Worm (Caenorhabditis elegans) whole organism, L4 larva: ENCODE results near the gene rmif-2.

ENCODE experiments used
- F37D6.2 ChIP-seq: sonication (generic microtip); optimal IDR thresholded peaks from 2 replicates; lab custom pipeline; 2016; ENCODE audit warnings: mild to moderate bottlenecking, missing genetic modification characterization, missing compliant biosample characterization
- R02D3.7 ChIP-seq: fragments of 150-350 bp; sonication (generic microtip); optimal IDR thresholded peaks from 3 replicates; lab custom pipeline; 2014; ENCODE audit warnings: missing biosample characterization, missing genetic modification characterization
- T26A8.4 ChIP-seq: fragments of 200-800 bp; sonication (Bioruptor generic); IDR thresholded peaks from 2 replicates; pipeline ENCODE4 v1.3.6; 2022; ENCODE audit warnings: missing genetic modification characterization, missing compliant biosample characterization
- Y105C5A.15 ChIP-seq: fragments of 200-800 bp; sonication (Bioruptor generic); IDR thresholded peaks from 2 replicates; pipeline ENCODE4 v1.3.6; 2022; ENCODE audit warnings: missing genetic modification characterization, missing compliant biosample characterization
- ZK546.5 ChIP-seq, 2 experiments: sonication (generic microtip); optimal IDR thresholded peaks; 2 replicates each; lab custom pipeline; 2017; ENCODE audit warnings: missing biosample characterization in 2 of 2, missing genetic modification characterization in 2 of 2
- aha-1 ChIP-seq: fragments of 150-350 bp; peaks from one replicate; lab custom pipeline; 2014; ENCODE audit warnings: missing biosample characterization, missing genetic modification characterization
- aly-2 ChIP-seq: sonication (generic microtip); optimal IDR thresholded peaks from 2 replicates; lab custom pipeline; 2018; ENCODE audit warnings: missing biosample characterization, missing genetic modification characterization
- ceh-20 ChIP-seq: fragments of 200-800 bp; sonication (Bioruptor generic); IDR thresholded peaks from 2 replicates; pipeline ENCODE4 v1.3.6; 2022; ENCODE audit warnings: missing genetic modification reagents, missing genetic modification characterization, missing compliant biosample characterization
- ceh-28 ChIP-seq: fragments of 150-350 bp; optimal IDR thresholded peaks from 2 replicates; lab custom pipeline; 2014; ENCODE audit warnings: missing biosample characterization, missing genetic modification reagents, missing genetic modification characterization
- ceh-32 ChIP-seq: sonication (generic microtip); optimal IDR thresholded peaks from 2 replicates; lab custom pipeline; 2016; ENCODE audit warnings: mild to moderate bottlenecking, missing genetic modification characterization, missing compliant biosample characterization; ENCODE audit not compliant: poor library complexity
- ceh-62 ChIP-seq: sonication (generic microtip); optimal IDR thresholded peaks from 2 replicates; lab custom pipeline; 2017; ENCODE audit warnings: missing biosample characterization, missing genetic modification characterization
- ctbp-1 ChIP-seq: fragments of 200-800 bp; sonication (Bioruptor generic); IDR thresholded peaks from 2 replicates; pipeline ENCODE4 v1.3.6; 2022; ENCODE audit warnings: missing genetic modification reagents, missing genetic modification characterization, missing compliant biosample characterization
- daf-16 ChIP-seq, 3 experiments: sonication (generic microtip); optimal IDR thresholded peaks; 2 replicates each; lab custom pipeline; 2016 to 2017; ENCODE audit warnings: missing genetic modification characterization in 3 of 3, missing genetic modification reagents in 3 of 3, mild to moderate bottlenecking in 2 of 3, missing compliant biosample characterization in 2 of 3, missing biosample characterization in 1 of 3, moderate library complexity in 1 of 3
- daf-8 ChIP-seq: fragments of 200-800 bp; sonication (Bioruptor generic); IDR thresholded peaks from 2 replicates; pipeline ENCODE4 v1.3.6; 2022; ENCODE audit warnings: missing genetic modification characterization, missing compliant biosample characterization
- dmd-6 ChIP-seq: fragments of 200-800 bp; sonication (Bioruptor generic); IDR thresholded peaks from 2 replicates; pipeline ENCODE4 v1.3.6; 2022; ENCODE audit warnings: missing genetic modification reagents, missing genetic modification characterization, missing compliant biosample characterization
- dmd-8 ChIP-seq: fragments of 200-800 bp; sonication (Bioruptor generic); IDR thresholded peaks from 2 replicates; pipeline ENCODE4 v1.3.6; 2022; ENCODE audit warnings: missing genetic modification characterization, missing compliant biosample characterization
- duxl-1 ChIP-seq: sonication (generic microtip); optimal IDR thresholded peaks from 2 replicates; lab custom pipeline; 2016; ENCODE audit warnings: mild to moderate bottlenecking, missing genetic modification characterization, moderate library complexity, missing compliant biosample characterization; ENCODE audit not compliant: poor library complexity
- egl-27 ChIP-seq: sonication (generic microtip); optimal IDR thresholded peaks from 3 replicates; lab custom pipeline; 2017; ENCODE audit warnings: missing biosample characterization, missing genetic modification reagents, missing genetic modification characterization
- egl-43 ChIP-seq: fragments of 200-800 bp; sonication (Bioruptor generic); IDR thresholded peaks from 2 replicates; pipeline ENCODE4 v1.3.6; 2022; ENCODE audit warnings: missing genetic modification reagents, missing genetic modification characterization, missing compliant biosample characterization
- fos-1 ChIP-seq: fragments of 150-350 bp; optimal IDR thresholded peaks from 2 replicates; lab custom pipeline; 2014; ENCODE audit warnings: missing biosample characterization, missing genetic modification characterization
- hlh-11 ChIP-seq: fragments of 200-800 bp; sonication (Bioruptor generic); optimal IDR thresholded peaks from 2 replicates; lab custom pipeline; 2018; ENCODE audit warnings: mild to moderate bottlenecking, missing genetic modification characterization, missing compliant biosample characterization
- hlh-30 ChIP-seq: sonication (generic microtip); optimal IDR thresholded peaks from 2 replicates; lab custom pipeline; 2017; ENCODE audit warnings: antibody characterized with exemption, mild to moderate bottlenecking, missing genetic modification characterization, missing compliant biosample characterization; ENCODE audit not compliant: insufficient read depth
- lim-7 ChIP-seq: fragments of 200-800 bp; sonication (Bioruptor generic); IDR thresholded peaks from 2 replicates; pipeline ENCODE4 v1.3.6; 2022; ENCODE audit warnings: missing genetic modification characterization, missing compliant biosample characterization
- lin-15B ChIP-seq: fragments of 150-350 bp; sonication (generic microtip); optimal IDR thresholded peaks from 3 replicates; lab custom pipeline; 2014; ENCODE audit warnings: missing biosample characterization, missing genetic modification characterization
- lir-3 ChIP-seq: sonication (generic microtip); optimal IDR thresholded peaks from 2 replicates; lab custom pipeline; 2016; ENCODE audit warnings: mild to moderate bottlenecking, missing genetic modification characterization, missing compliant biosample characterization
- lsy-2 ChIP-seq, 2 experiments: fragments of 150-350 bp in 1 of 2; sonication (generic microtip) in 1 of 2; optimal IDR thresholded peaks; 2 replicates each; lab custom pipeline; 2014 to 2017; ENCODE audit warnings: missing biosample characterization in 2 of 2, missing genetic modification characterization in 2 of 2
- mdt-29 ChIP-seq: fragments of 200-800 bp; sonication (Bioruptor generic); IDR thresholded peaks from 2 replicates; pipeline ENCODE4 v1.3.6; 2022; ENCODE audit warnings: missing genetic modification reagents, missing genetic modification characterization, missing compliant biosample characterization
- mxl-2 ChIP-seq: fragments of 200-800 bp; sonication (Bioruptor generic); conservative IDR thresholded peaks from 2 replicates; pipeline ENCODE4 v1.3.6; 2022; ENCODE audit warnings: missing genetic modification reagents, missing genetic modification characterization, missing compliant biosample characterization
- mxl-3 ChIP-seq: fragments of 200-800 bp; sonication (Bioruptor generic); optimal IDR thresholded peaks from 2 replicates; lab custom pipeline; 2018; ENCODE audit warnings: mild to moderate bottlenecking, missing genetic modification characterization, missing compliant biosample characterization
- nhr-28 ChIP-seq: fragments of 150-350 bp; optimal IDR thresholded peaks from 2 replicates; lab custom pipeline; 2014; ENCODE audit warnings: missing biosample characterization, missing genetic modification characterization
- nhr-42 ChIP-seq: fragments of 200-800 bp; sonication (Bioruptor generic); IDR thresholded peaks from 2 replicates; pipeline ENCODE4 v1.3.6; 2022; ENCODE audit warnings: missing genetic modification characterization, missing compliant biosample characterization
- nhr-77 ChIP-seq: fragments of 150-350 bp; optimal IDR thresholded peaks from 2 replicates; lab custom pipeline; 2014; ENCODE audit warnings: missing biosample characterization, missing genetic modification characterization
- php-3 ChIP-seq: fragments of 200-800 bp; sonication (Bioruptor generic); IDR thresholded peaks from 2 replicates; pipeline ENCODE4 v1.3.6; 2022; ENCODE audit warnings: missing genetic modification reagents, missing genetic modification characterization, missing compliant biosample characterization
- pqm-1 ChIP-seq: sonication (generic microtip); optimal IDR thresholded peaks from 2 replicates; lab custom pipeline; 2017; ENCODE audit warnings: missing biosample characterization, missing genetic modification characterization
- rbr-2 ChIP-seq: sonication (generic microtip); optimal IDR thresholded peaks from 2 replicates; lab custom pipeline; 2016; ENCODE audit warnings: missing genotype, missing genetic modification characterization, missing compliant biosample characterization
- set-16 ChIP-seq: fragments of 200-800 bp; sonication (Bioruptor generic); IDR thresholded peaks from 2 replicates; pipeline ENCODE4 v1.3.6; 2022; ENCODE audit warnings: missing genetic modification reagents, missing genetic modification characterization, missing compliant biosample characterization
- snpc-1.2 ChIP-seq: fragments of 200-800 bp; sonication (Bioruptor generic); IDR thresholded peaks from 2 replicates; pipeline ENCODE4 v1.3.6; 2022; ENCODE audit warnings: missing genetic modification reagents, missing genetic modification characterization, missing compliant biosample characterization
- unc-39 ChIP-seq: sonication (generic microtip); optimal IDR thresholded peaks from 2 replicates; lab custom pipeline; 2017; ENCODE audit warnings: missing biosample characterization, missing genetic modification characterization
- vab-7 ChIP-seq: fragments of 200-800 bp; sonication (Bioruptor generic); IDR thresholded peaks from 2 replicates; pipeline ENCODE4 v1.3.6; 2022; ENCODE audit warnings: missing genetic modification reagents, missing genetic modification characterization, missing compliant biosample characterization
- zfp-2 ChIP-seq: sonication (generic microtip); optimal IDR thresholded peaks from 2 replicates; lab custom pipeline; 2016; ENCODE audit warnings: mild to moderate bottlenecking, missing genetic modification characterization, missing compliant biosample characterization
- zfp-3 ChIP-seq: fragments of 200-800 bp; sonication (Bioruptor generic); conservative IDR thresholded peaks from 2 replicates; pipeline ENCODE4 v1.3.6; 2022; ENCODE audit warnings: missing genetic modification reagents, missing genetic modification characterization, missing compliant biosample characterization
- zip-2 ChIP-seq: fragments of 150-350 bp; optimal IDR thresholded peaks from 2 replicates; lab custom pipeline; 2014; ENCODE audit warnings: missing biosample characterization, missing genetic modification characterization
- ztf-11 ChIP-seq: fragments of 150-350 bp; optimal IDR thresholded peaks from 2 replicates; lab custom pipeline; 2014; ENCODE audit warnings: missing biosample characterization, missing genetic modification characterization
- ztf-7 ChIP-seq: fragments of 150-350 bp; optimal IDR thresholded peaks from 2 replicates; lab custom pipeline; 2014; ENCODE audit warnings: missing biosample characterization, missing genetic modification characterization

The rmif-2 gene

DNA sequence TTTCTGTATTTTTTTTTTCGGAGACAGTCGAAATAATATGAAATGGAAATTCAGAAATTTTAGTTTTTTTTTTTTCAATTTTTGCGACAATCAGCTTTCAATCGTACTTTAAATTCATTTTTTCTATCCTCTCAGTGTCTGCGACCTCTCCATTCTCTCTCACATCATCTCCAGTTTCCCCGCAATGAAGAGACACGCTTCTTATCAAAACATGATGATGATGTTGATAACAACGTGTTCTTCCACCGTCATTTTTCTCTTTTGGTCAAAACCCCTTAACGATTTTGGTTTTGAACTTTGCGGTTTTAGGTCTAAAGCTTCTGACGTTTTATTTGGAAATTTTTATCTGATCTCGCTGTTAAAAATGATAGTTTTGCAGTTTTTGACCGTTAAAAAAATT lies 26.9 kb downstream of the rmif-2 start:
- TF ChIP-seq nhr-28 (tag; lab: Kevin White, UChicago) (peak; percentile 16), mxl-3 (GFP tag; lab: Kevin White, UChicago) (peak; percentile 60), vab-7 (GFP tag; lab: Robert Waterston, UW) (no peak)

DNA sequence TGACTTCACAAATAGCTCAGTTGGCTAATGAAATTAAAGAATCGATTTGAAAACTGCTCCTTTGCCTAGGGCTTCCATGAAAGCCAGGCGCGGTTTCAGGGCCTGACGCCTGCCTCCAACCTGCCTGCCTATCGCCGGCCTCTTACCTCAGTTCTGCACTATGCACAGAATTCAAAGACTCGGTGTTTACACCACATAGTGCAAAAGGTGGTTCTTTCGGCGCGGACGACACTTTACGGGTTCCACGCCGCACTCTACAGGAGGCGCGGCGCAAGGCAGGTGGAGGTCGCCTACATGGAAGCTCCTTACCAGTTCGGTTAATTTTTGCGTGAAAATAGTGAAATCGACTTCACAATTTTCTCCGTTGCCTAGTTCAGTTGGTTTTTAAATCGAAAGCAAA lies 27.4 kb downstream of the rmif-2 start:
- no peak for TF ChIP-seq nhr-28 (tag; lab: Kevin White, UChicago)
- no peak for TF ChIP-seq rbr-2
- TF ChIP-seq ZK546.5 (tag; optimal IDR thresholded peaks at IDR 0.05; lab: Kevin White, UChicago): no peak
- no peak for TF ChIP-seq lsy-2 (tag; optimal IDR thresholded peaks at IDR 0.05; lab: Kevin White, UChicago)
- TF ChIP-seq ztf-7: no peak
- peak; percentile 51 for TF ChIP-seq set-16 (GFP tag; lab: Robert Waterston, UW)

DNA sequence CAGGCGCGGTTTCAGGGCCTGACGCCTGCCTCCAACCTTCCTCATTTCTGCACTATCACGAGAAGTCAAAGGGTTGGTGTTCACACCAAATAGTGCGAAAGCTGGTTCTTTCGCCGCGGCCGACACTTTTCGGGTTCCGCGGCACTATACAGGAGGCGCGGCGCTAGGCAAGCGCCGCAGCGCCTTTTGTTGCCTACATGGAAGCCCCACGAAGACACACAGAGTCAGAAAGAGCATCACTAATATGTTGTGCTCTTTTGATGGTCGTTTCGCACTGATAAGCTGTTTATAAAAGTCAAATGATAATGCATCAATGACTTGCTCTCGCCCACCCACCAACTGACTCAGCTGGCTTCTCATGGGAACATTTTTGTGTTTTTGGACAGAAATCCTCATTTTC lies 29.5 kb downstream of the rmif-2 start:
- peak; percentile 51 for TF ChIP-seq dmd-6 (GFP tag; lab: Robert Waterston, UW)
- TF ChIP-seq egl-27: no peak
- TF ChIP-seq ceh-32 (tag; lab: Kevin White, UChicago): no peak
- no peak for TF ChIP-seq T26A8.4 (GFP tag; lab: Robert Waterston, UW)
- no peak for TF ChIP-seq fos-1 (tag; lab: Kevin White, UChicago)
- TF ChIP-seq mdt-29 (GFP tag; lab: Robert Waterston, UW): no peak
- TF ChIP-seq lin-15B (tag; lab: Kevin White, UChicago): no peak
- no peak for TF ChIP-seq zfp-3 (GFP tag; lab: Robert Waterston, UW)
- TF ChIP-seq zip-2 (tag; lab: Kevin White, UChicago): no peak
- TF ChIP-seq hlh-11 (tag; lab: Kevin White, UChicago): peak; percentile 65
- no peak for TF ChIP-seq aly-2 (tag; lab: Kevin White, UChicago)
- TF ChIP-seq lir-3 (tag; lab: Kevin White, UChicago): no peak
- peak; percentile 69 for TF ChIP-seq set-16 (GFP tag; lab: Robert Waterston, UW)
- peak; percentile 55 for TF ChIP-seq nhr-28 (tag; lab: Kevin White, UChicago)
- TF ChIP-seq aha-1 (tag; lab: Kevin White, UChicago): no peak
- no peak for TF ChIP-seq ctbp-1
- peak; percentile 40; the same call in 1 of the 2 replicates for TF ChIP-seq php-3 (GFP tag; lab: Robert Waterston, UW)
- TF ChIP-seq mxl-2: no peak
- TF ChIP-seq nhr-77 (tag; lab: Kevin White, UChicago): no peak
- TF ChIP-seq egl-43 (GFP tag; lab: Robert Waterston, UW): no peak
- TF ChIP-seq Y105C5A.15: no peak
- TF ChIP-seq ceh-20 (GFP tag; lab: Robert Waterston, UW): no peak
- TF ChIP-seq dmd-8: no peak
- peak; percentile 16 for TF ChIP-seq hlh-30 (tag; lab: Kevin White, UChicago)
- TF ChIP-seq daf-8 (GFP tag; lab: Robert Waterston, UW): no peak
- TF ChIP-seq ztf-11: no peak
- no peak for TF ChIP-seq F37D6.2 (tag; lab: Kevin White, UChicago)
- TF ChIP-seq nhr-42 (GFP tag; lab: Robert Waterston, UW): 0 out of 2 replicates have a peak, but pooled peaks have one; percentile 24
- TF ChIP-seq R02D3.7: no peak
- TF ChIP-seq pqm-1 (tag; lab: Kevin White, UChicago): peak; percentile 44
- no peak for TF ChIP-seq zfp-2 (tag; lab: Kevin White, UChicago)
- no peak for TF ChIP-seq ceh-28 (tag; lab: Kevin White, UChicago)
- TF ChIP-seq snpc-1.2: no peak
- TF ChIP-seq lim-7 (GFP tag; lab: Robert Waterston, UW): 0 out of 2 replicates have a peak, but pooled peaks have one; percentile 41
- TF ChIP-seq daf-16 (GFP tag; optimal IDR thresholded peaks at IDR 0.05; lab: Kevin White, UChicago): no peak
- TF ChIP-seq daf-16 (tag; optimal IDR thresholded peaks at IDR 0.05; lab: Kevin White, UChicago): peak; percentile 52
- no peak for TF ChIP-seq unc-39 (tag; lab: Kevin White, UChicago)
- no peak for TF ChIP-seq duxl-1
- no peak for TF ChIP-seq ceh-62 (tag; lab: Kevin White, UChicago)
